Fruit fly (Drosophila melanogaster) whole organism, embryonic: Measurements from ENCODE around the gene CG4382.
A peak's percentile ranks its signal among the peaks of the same experiment; 100 is the strongest.

ENCODE experiments used
- CG10209 ChIP-seq: fragments of 200-800 bp; sonication (Bioruptor generic); optimal IDR thresholded peaks from 3 replicates; lab custom pipeline; 2017; ENCODE audit warnings: missing biosample characterization, mild to moderate bottlenecking, missing genetic modification characterization, missing genetic modification reagents
- CG12659 ChIP-seq: fragments of 200-800 bp; sonication (Bioruptor generic); optimal IDR thresholded peaks from 3 replicates; lab custom pipeline; 2017; ENCODE audit warnings: mild to moderate bottlenecking, missing biosample characterization, missing genetic modification reagents, missing genetic modification characterization
- CG16779 ChIP-seq: fragments of 200-800 bp; sonication (Bioruptor generic); IDR thresholded peaks from 2 replicates; pipeline ENCODE4 v1.3.6; 2022; ENCODE audit warnings: missing biosample characterization, missing genetic modification characterization
- CG16863 ChIP-seq: fragments of 200-800 bp; sonication (Bioruptor generic); optimal IDR thresholded peaks from 3 replicates; lab custom pipeline; 2016; ENCODE audit warnings: missing biosample characterization, missing genetic modification characterization
- CG2120 ChIP-seq: fragments of 200-800 bp; sonication (Bioruptor generic); optimal IDR thresholded peaks from 3 replicates; lab custom pipeline; 2016; ENCODE audit warnings: missing biosample characterization, missing genetic modification characterization
- CG2889 ChIP-seq: fragments of 200-800 bp; sonication (Bioruptor generic); IDR thresholded peaks from 3 replicates; pipeline ENCODE4 v1.3.6; 2022; ENCODE audit warnings: missing biosample characterization, missing genetic modification characterization
- CG31365 ChIP-seq: fragments of 200-800 bp; sonication (Bioruptor generic); optimal IDR thresholded peaks from 2 replicates; lab custom pipeline; 2018; ENCODE audit warnings: missing biosample characterization, mild to moderate bottlenecking, missing genetic modification characterization
- CG3163 ChIP-seq: fragments of 200-800 bp; sonication (Bioruptor generic); optimal IDR thresholded peaks from 3 replicates; lab custom pipeline; 2016; ENCODE audit warnings: missing biosample characterization, missing genetic modification characterization
- CG32772 ChIP-seq: fragments of 200-800 bp; sonication (Bioruptor generic); IDR thresholded peaks from 2 replicates; pipeline ENCODE4 v1.3.6; 2022; ENCODE audit warnings: missing biosample characterization, missing genetic modification characterization
- CG33557 ChIP-seq: fragments of 200-800 bp; sonication (Bioruptor generic); optimal IDR thresholded peaks from 2 replicates; lab custom pipeline; 2019; ENCODE audit warnings: missing biosample characterization, mild to moderate bottlenecking, missing genetic modification characterization, moderate library complexity
- CG3847 ChIP-seq: fragments of 200-800 bp; sonication (Bioruptor generic); IDR thresholded peaks from 2 replicates; pipeline ENCODE4 v1.3.6; 2022; ENCODE audit warnings: missing biosample characterization, missing genetic modification characterization
- CG4282 ChIP-seq: fragments of 200-800 bp; sonication (Bioruptor generic); optimal IDR thresholded peaks from 2 replicates; lab custom pipeline; 2016; ENCODE audit warnings: missing biosample characterization, missing genetic modification characterization
- CG6791 ChIP-seq: fragments of 200-800 bp; sonication (Bioruptor generic); IDR thresholded peaks from 3 replicates; pipeline ENCODE4 v1.3.6; 2022; ENCODE audit warnings: missing biosample characterization, missing genetic modification characterization; ENCODE audit not compliant: partially characterized antibody
- CG7357 ChIP-seq: fragments of 200-800 bp; sonication (Bioruptor generic); IDR thresholded peaks from 3 replicates; pipeline ENCODE4 v1.3.6; 2022; ENCODE audit warnings: missing biosample characterization, missing genetic modification characterization
- CG7963 ChIP-seq: fragments of 200-800 bp; sonication (Bioruptor generic); IDR thresholded peaks from 3 replicates; pipeline ENCODE4 v1.3.6; 2022; ENCODE audit warnings: missing biosample characterization, missing genetic modification characterization; ENCODE audit not compliant: partially characterized antibody
- CkIIα-i1 ChIP-seq: fragments of 200-800 bp; sonication (Bioruptor generic); IDR thresholded peaks from 2 replicates; pipeline ENCODE4 v1.3.6; 2022; ENCODE audit warnings: missing biosample characterization, missing genetic modification characterization
- CoRest ChIP-seq: fragments of 200-800 bp; sonication (Bioruptor generic); optimal IDR thresholded peaks from 3 replicates; lab custom pipeline; 2018; ENCODE audit warnings: missing biosample characterization, mild to moderate bottlenecking, missing genetic modification characterization, moderate library complexity
- Dip3 ChIP-seq: fragments of 200-800 bp; sonication (Bioruptor generic); optimal IDR thresholded peaks from 3 replicates; lab custom pipeline; 2016; ENCODE audit warnings: missing biosample characterization, missing genetic modification characterization
- Dref ChIP-seq: fragments of 200-800 bp; sonication (Bioruptor generic); IDR thresholded peaks from 2 replicates; pipeline ENCODE4 v1.3.6; 2022; ENCODE audit warnings: missing biosample characterization, missing genetic modification characterization
- Eip74EF ChIP-seq, 2 experiments: fragments of 200-800 bp in 1 of 2; fragments of >200 bp in 1 of 2; sonication (Bioruptor generic) in 1 of 2; optimal IDR thresholded peaks; 2 replicates each; lab custom pipeline; 2017 to 2019; ENCODE audit warnings: missing biosample characterization in 2 of 2, missing genetic modification characterization in 2 of 2, mild to moderate bottlenecking in 1 of 2, moderate library complexity in 1 of 2
- Ets65A ChIP-seq: fragments of 200-800 bp; sonication (Bioruptor generic); peaks from one replicate; lab custom pipeline; 2016; ENCODE audit warnings: missing biosample characterization, missing genetic modification characterization
- Ets97D ChIP-seq: fragments of 200-800 bp; sonication (Bioruptor generic); optimal IDR thresholded peaks from 3 replicates; lab custom pipeline; 2016; ENCODE audit warnings: missing biosample characterization, missing genetic modification characterization
- Fer3 ChIP-seq: fragments of 200-800 bp; sonication (Bioruptor generic); optimal IDR thresholded peaks from 2 replicates; lab custom pipeline; 2018; ENCODE audit warnings: missing biosample characterization, mild to moderate bottlenecking, missing genetic modification characterization, moderate library complexity
- H2.0 ChIP-seq: fragments of 200-800 bp; sonication (Bioruptor generic); IDR thresholded peaks from 2 replicates; pipeline ENCODE4 v1.3.6; 2022; ENCODE audit warnings: missing biosample characterization, missing genetic modification characterization
- HHEX ChIP-seq: fragments of 200-800 bp; sonication (Bioruptor generic); optimal IDR thresholded peaks from 3 replicates; lab custom pipeline; 2017; ENCODE audit warnings: missing biosample characterization, mild to moderate bottlenecking, missing genetic modification characterization, missing genetic modification reagents
- Lpt ChIP-seq: fragments of >200 bp; optimal IDR thresholded peaks from 2 replicates; lab custom pipeline; 2018; ENCODE audit warnings: missing biosample characterization, missing genetic modification characterization
- Pdp1 ChIP-seq, 2 experiments: fragments of 200-800 bp; sonication (Bioruptor generic); optimal IDR thresholded peaks; 3 replicates each; lab custom pipeline; 2016; ENCODE audit warnings: missing biosample characterization in 2 of 2, missing genetic modification characterization in 2 of 2, mild to moderate bottlenecking in 1 of 2, moderate library complexity in 1 of 2
- Ptx1 ChIP-seq: fragments of 200-800 bp; sonication (Bioruptor generic); IDR thresholded peaks from 2 replicates; pipeline ENCODE4 v1.3.6; 2022; ENCODE audit warnings: missing biosample characterization, missing genetic modification characterization
- Spps ChIP-seq: fragments of 200-800 bp; sonication (Bioruptor generic); optimal IDR thresholded peaks from 2 replicates; lab custom pipeline; 2018; ENCODE audit warnings: missing biosample characterization, mild to moderate bottlenecking, missing genetic modification characterization
- TFAM ChIP-seq: fragments of 200-800 bp; sonication (Bioruptor generic); optimal IDR thresholded peaks from 2 replicates; lab custom pipeline; 2017; ENCODE audit warnings: missing biosample characterization, missing genetic modification characterization, inconsistent platforms
- Xbp1 ChIP-seq: fragments of 200-800 bp; sonication (Bioruptor generic); optimal IDR thresholded peaks from 3 replicates; lab custom pipeline; 2016; ENCODE audit warnings: missing biosample characterization, mild to moderate bottlenecking, missing genetic modification characterization
- YL-1 ChIP-seq: fragments of 200-800 bp; sonication (Bioruptor generic); optimal IDR thresholded peaks from 3 replicates; lab custom pipeline; 2017; ENCODE audit warnings: missing biosample characterization, mild to moderate bottlenecking, missing genetic modification characterization
- aop ChIP-seq: fragments of 200-800 bp; sonication (Bioruptor generic); IDR thresholded peaks from 2 replicates; pipeline ENCODE4 v1.3.6; 2022; ENCODE audit warnings: missing biosample characterization, missing genetic modification characterization
- bigmax ChIP-seq: fragments of 200-800 bp; sonication (Bioruptor generic); optimal IDR thresholded peaks from 2 replicates; lab custom pipeline; 2018; ENCODE audit warnings: missing biosample characterization, mild to moderate bottlenecking, missing genetic modification characterization
- br ChIP-seq: fragments of >200 bp; optimal IDR thresholded peaks from 2 replicates; lab custom pipeline; 2017
- bsh ChIP-seq, 2 experiments: fragments of 200-800 bp; sonication (Bioruptor generic); optimal IDR thresholded peaks; 2 replicates each; lab custom pipeline; 2017 to 2018; ENCODE audit warnings: mild to moderate bottlenecking in 2 of 2, missing biosample characterization in 2 of 2, missing genetic modification characterization in 2 of 2, moderate library complexity in 1 of 2
- btn ChIP-seq: fragments of 200-800 bp; sonication (Bioruptor generic); optimal IDR thresholded peaks from 2 replicates; lab custom pipeline; 2016; ENCODE audit warnings: missing biosample characterization, missing genetic modification characterization
- ci ChIP-seq: fragments of 200-800 bp; sonication (Bioruptor generic); IDR thresholded peaks from 3 replicates; pipeline ENCODE4 v1.3.6; 2022; ENCODE audit warnings: missing biosample characterization, missing genetic modification characterization
- eve ChIP-seq, 2 experiments: fragments of >200 bp; optimal IDR thresholded peaks; 2 replicates each; lab custom pipeline; 2017; ENCODE audit warnings: missing biosample characterization in 2 of 2, missing genetic modification characterization in 2 of 2
- jigr1 ChIP-seq: fragments of 200-800 bp; sonication (Bioruptor generic); IDR thresholded peaks from 3 replicates; pipeline ENCODE4 v1.3.6; 2022; ENCODE audit warnings: missing biosample characterization, missing genetic modification characterization
- lmd ChIP-seq: fragments of 200-800 bp; sonication (Bioruptor generic); IDR thresholded peaks from 2 replicates; pipeline ENCODE4 v1.3.6; 2022; ENCODE audit warnings: missing biosample characterization, missing genetic modification characterization
- luna ChIP-seq: fragments of 200-800 bp; sonication (Bioruptor generic); optimal IDR thresholded peaks from 2 replicates; lab custom pipeline; 2016; ENCODE audit warnings: missing biosample characterization, missing genetic modification characterization
- mirr ChIP-seq: fragments of 200-800 bp; sonication (Bioruptor generic); optimal IDR thresholded peaks from 3 replicates; lab custom pipeline; 2018; ENCODE audit warnings: missing biosample characterization, mild to moderate bottlenecking, missing genetic modification characterization
- nerfin-1 ChIP-seq: fragments of 200-800 bp; sonication (Bioruptor generic); optimal IDR thresholded peaks from 3 replicates; lab custom pipeline; 2019; ENCODE audit warnings: missing biosample characterization, mild to moderate bottlenecking, missing genetic modification characterization, moderate library complexity
- peb ChIP-seq: fragments of 200-800 bp; sonication (Bioruptor generic); IDR thresholded peaks from 2 replicates; pipeline ENCODE4 v1.3.6; 2022; ENCODE audit warnings: missing biosample characterization, missing genetic modification characterization
- pros ChIP-seq: fragments of 200-800 bp; sonication (Bioruptor generic); optimal IDR thresholded peaks from 3 replicates; lab custom pipeline; 2019; ENCODE audit warnings: missing biosample characterization, mild to moderate bottlenecking, missing genetic modification characterization, moderate library complexity
- sqz ChIP-seq: fragments of 200-800 bp; sonication (Bioruptor generic); optimal IDR thresholded peaks from 3 replicates; lab custom pipeline; 2018; ENCODE audit warnings: missing biosample characterization, mild to moderate bottlenecking, missing genetic modification characterization
- stwl ChIP-seq: fragments of 200-800 bp; sonication (Bioruptor generic); optimal IDR thresholded peaks from 3 replicates; lab custom pipeline; 2018; ENCODE audit warnings: missing biosample characterization, mild to moderate bottlenecking, missing genetic modification characterization, moderate library complexity
- sug ChIP-seq: fragments of 200-800 bp; optimal IDR thresholded peaks from 2 replicates; lab custom pipeline; 2019; ENCODE audit warnings: missing biosample characterization, mild to moderate bottlenecking, missing genetic modification characterization, moderate library complexity
- toy ChIP-seq: fragments of 200-800 bp; sonication (Bioruptor generic); IDR thresholded peaks from 2 replicates; pipeline ENCODE4 v1.3.6; 2022; ENCODE audit warnings: missing biosample characterization, missing genetic modification characterization

Gene CG4382

DNA sequence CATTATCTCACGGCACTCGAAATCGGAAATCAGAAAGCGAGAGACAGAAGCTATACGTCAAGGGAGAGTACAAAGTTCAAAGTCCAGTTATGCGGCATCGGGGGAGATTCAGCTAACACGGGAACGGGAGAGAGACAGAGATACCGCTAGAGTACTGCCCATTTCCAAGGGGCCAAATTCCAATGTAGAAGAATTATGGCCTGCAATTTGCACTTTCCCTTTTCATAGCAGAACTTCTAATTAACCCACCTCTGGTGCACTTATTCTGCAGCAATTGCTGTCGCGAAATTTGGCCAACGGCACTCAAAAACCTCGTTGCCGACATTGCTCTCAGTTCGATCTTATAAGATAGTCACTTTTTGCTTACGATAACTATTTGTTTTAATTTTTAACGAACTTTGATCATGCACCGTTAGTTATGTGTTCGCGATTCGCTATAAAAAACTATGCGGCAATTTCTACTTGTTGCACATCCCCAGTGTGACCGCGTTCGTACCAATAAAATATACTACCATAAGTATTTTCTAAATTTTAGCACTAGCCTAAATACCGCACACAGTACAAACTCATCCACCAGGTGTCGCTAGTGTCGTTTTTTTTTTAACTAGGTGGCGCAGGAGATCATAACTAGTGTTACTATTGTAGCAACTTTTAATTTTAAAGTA, 24.3 kb downstream of the CG4382 start, which contains the start of gene Mtpalpha (continued):
- no peak for TF ChIP-seq Dip3 (GFP tag; lab: Kevin White, UChicago)
- no peak for TF ChIP-seq CG7963 (GFP tag; lab: Robert Waterston, UW)
- peak; percentile 33; the same call in 1 of the 2 replicates for TF ChIP-seq lmd
- peak; percentile 67 for TF ChIP-seq Ets97D (GFP tag; lab: Kevin White, UChicago)
- TF ChIP-seq YL-1 (GFP tag; lab: Kevin White, UChicago): peak; percentile 67
- TF ChIP-seq Fer3 (tag; lab: Kevin White, UChicago): peak; percentile 4
- no peak for TF ChIP-seq eve (GFP tag; optimal IDR thresholded peaks at IDR 0.05; lab: Kevin White, UChicago)
- peak; percentile 50; the same call in 1 of the 2 replicates for TF ChIP-seq CG3847 (GFP tag; lab: Robert Waterston, UW)
- TF ChIP-seq CG31365 (tag; lab: Kevin White, UChicago): no peak
- TF ChIP-seq toy (GFP tag; lab: Robert Waterston, UW): no peak
- peak; percentile 63; the same call in 2 of the 3 replicates for TF ChIP-seq CG6791
- no peak for TF ChIP-seq Spps
- peak; percentile 1 for TF ChIP-seq CG3163 (GFP tag; lab: Kevin White, UChicago)
- TF ChIP-seq Xbp1 (GFP tag; lab: Kevin White, UChicago): peak; percentile 75
- TF ChIP-seq jigr1 (GFP tag; lab: Robert Waterston, UW): no peak
- TF ChIP-seq CG7357: no peak
- TF ChIP-seq CG16779 (GFP tag; lab: Robert Waterston, UW): no peak
- no peak for TF ChIP-seq bigmax (GFP tag; lab: Kevin White, UChicago)
- peak; percentile 58 for TF ChIP-seq Ets65A
- TF ChIP-seq peb (GFP tag; lab: Robert Waterston, UW): no peak
- TF ChIP-seq Lpt (GFP tag; lab: Kevin White, UChicago): no peak
- TF ChIP-seq aop (GFP tag; lab: Robert Waterston, UW): no peak
- no peak for TF ChIP-seq Dref
- TF ChIP-seq CG33557 (GFP tag; lab: Kevin White, UChicago): no peak
- TF ChIP-seq mirr (GFP tag; lab: Kevin White, UChicago): peak; percentile 42
- TF ChIP-seq Ptx1 (GFP tag; lab: Robert Waterston, UW): peak; percentile 52
- TF ChIP-seq ci: peak; percentile 76
- TF ChIP-seq sqz (GFP tag; lab: Kevin White, UChicago): peak; percentile 72
- 0 out of 2 replicates have a peak, but pooled peaks have one; percentile 31 for TF ChIP-seq CG32772 (GFP tag; lab: Robert Waterston, UW)
- no peak for TF ChIP-seq CG2889
- TF ChIP-seq sug (tag; lab: Kevin White, UChicago): peak; percentile 32
- TF ChIP-seq luna (GFP tag; lab: Kevin White, UChicago): no peak
- TF ChIP-seq pros (GFP tag; lab: Kevin White, UChicago): no peak
- peak; percentile 37 for TF ChIP-seq CG16863 (GFP tag; lab: Kevin White, UChicago)
- TF ChIP-seq TFAM: no peak
- no peak for TF ChIP-seq CkIIα-i1
- TF ChIP-seq br: no peak
- TF ChIP-seq stwl (tag; lab: Kevin White, UChicago): peak; percentile 84
- peak; percentile 16 for TF ChIP-seq nerfin-1 (tag; lab: Kevin White, UChicago)
- no peak for TF ChIP-seq CG4282 (GFP tag; lab: Kevin White, UChicago)
- no peak for TF ChIP-seq btn (GFP tag; lab: Kevin White, UChicago)
- peak; percentile 27 to 99 for TF ChIP-seq bsh (GFP tag; optimal IDR thresholded peaks at IDR 0.05; lab: Kevin White, UChicago)
- TF ChIP-seq CG10209 (GFP tag; lab: Kevin White, UChicago): peak; percentile 32
- peak; percentile 31 for TF ChIP-seq HHEX (GFP tag; lab: Kevin White, UChicago)
- TF ChIP-seq CoRest (tag; lab: Kevin White, UChicago): peak; percentile 38
- TF ChIP-seq H2.0 (GFP tag; lab: Robert Waterston, UW): no peak
- TF ChIP-seq CG2120: peak; percentile 38
- peak; percentile 32 to 77 for TF ChIP-seq Pdp1 (GFP tag; optimal IDR thresholded peaks at IDR 0.05; lab: Kevin White, UChicago)
- peak; percentile 61 for TF ChIP-seq CG12659 (GFP tag; lab: Kevin White, UChicago)
- TF ChIP-seq Eip74EF (GFP tag; optimal IDR thresholded peaks at IDR 0.05; lab: Kevin White, UChicago): peak in 1 of 2 experiments; percentile 4
